Fruit fly (Drosophila melanogaster): ENCODE measurements around the gene CG31287.

Gene CG31287

DNA sequence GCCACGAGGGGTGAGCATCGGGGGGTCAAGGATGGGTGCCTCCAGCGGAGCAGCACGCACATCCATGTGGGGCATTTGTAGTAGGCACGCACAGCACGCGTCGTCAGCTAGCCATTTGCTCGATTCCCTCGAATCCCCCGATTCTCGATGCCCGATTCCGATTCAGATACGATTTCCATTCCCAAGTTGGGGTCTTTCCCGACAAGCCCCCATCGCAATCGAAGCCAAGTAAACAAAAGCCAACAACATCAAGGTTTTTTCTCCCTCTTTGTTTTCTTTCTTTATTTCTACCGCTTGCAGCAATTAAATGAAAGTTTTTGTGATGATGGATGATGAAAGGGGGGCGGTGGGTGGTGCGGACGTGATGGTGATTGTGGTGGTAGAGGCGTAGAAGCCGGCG lies 23.9 kb downstream of the CG31287 start:
- TF ChIP-seq ovo (GFP tag; optimal IDR thresholded peaks at IDR 0.05) (no peak), CG1620 (GFP tag; optimal IDR thresholded peaks at IDR 0.05) (no peak)

DNA sequence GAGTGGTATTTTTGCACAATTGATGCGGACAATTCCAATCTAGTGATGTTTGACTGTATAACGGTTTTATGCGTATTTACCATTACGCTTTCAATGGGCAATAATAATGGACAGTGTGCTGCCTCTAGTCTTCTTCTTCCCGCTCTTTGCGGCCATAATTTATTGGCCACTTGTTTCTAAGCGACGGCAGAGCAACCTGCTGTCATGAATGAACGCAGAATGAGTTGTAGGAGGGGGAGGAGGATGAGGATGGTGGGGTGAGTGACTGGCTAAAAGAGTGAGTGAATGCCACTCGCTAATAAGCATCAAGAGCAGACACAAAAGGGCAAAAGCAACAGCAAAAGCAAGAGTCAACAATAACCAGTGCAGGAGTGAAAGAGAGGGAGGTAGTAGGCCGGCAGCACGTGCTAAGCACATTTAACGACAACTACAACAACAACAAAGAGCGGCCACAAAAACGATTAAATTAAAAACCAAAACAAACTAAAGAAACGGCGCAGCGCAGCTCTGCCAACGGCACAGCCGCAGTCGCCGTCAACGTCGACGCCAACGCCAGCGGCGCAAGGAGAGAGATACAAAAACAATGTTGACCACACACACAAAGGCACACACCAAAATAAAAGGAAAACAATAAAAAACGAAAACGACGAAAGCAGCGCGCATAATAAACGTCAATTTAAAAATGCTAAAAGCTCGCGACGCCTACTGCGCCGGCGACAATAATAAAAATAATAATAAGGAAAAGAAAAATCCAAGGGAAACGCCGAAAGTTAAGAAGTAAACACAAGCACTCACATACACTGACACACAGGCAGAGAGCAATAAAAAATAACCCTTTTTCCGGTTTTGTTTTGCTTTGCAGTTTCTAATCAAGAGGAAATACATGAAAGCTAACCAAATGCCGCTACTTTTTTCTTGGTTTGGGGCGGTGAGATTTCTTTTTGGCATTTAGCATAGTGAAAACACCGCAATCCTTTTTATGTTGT lies 25.8 kb downstream of the CG31287 start:
- TF ChIP-seq kay (GFP tag; ENCODE audit: borderline replicate concordance) (peak; percentile 70), Mnt (GFP tag; optimal IDR thresholded peaks at IDR 0.05) (peak; percentile 74), CG5204 (GFP tag; optimal IDR thresholded peaks at IDR 0.05) (no peak), Hr96 (GFP tag; optimal IDR thresholded peaks at IDR 0.05) (no peak), tj (GFP tag; optimal IDR thresholded peaks at IDR 0.05) (peak; percentile 44), bab1 (GFP tag; optimal IDR thresholded peaks at IDR 0.05) (no peak), ovo (GFP tag; optimal IDR thresholded peaks at IDR 0.05) (no peak), cic (GFP tag; optimal IDR thresholded peaks at IDR 0.05) (peak; percentile 56)

dm6 chr3R:16230080-16230670 lies 27.0 kb downstream of the CG31287 start:
- TF ChIP-seq toe (GFP tag; optimal IDR thresholded peaks at IDR 0.05) (no peak), CG14711 (tag; optimal IDR thresholded peaks at IDR 0.05) (no peak), Mnt (GFP tag; optimal IDR thresholded peaks at IDR 0.05) (peak; percentile 25), cic (GFP tag; optimal IDR thresholded peaks at IDR 0.05) (peak; percentile 96), CG11617 (GFP tag; optimal IDR thresholded peaks at IDR 0.05) (no peak), CG7101 (tag; optimal IDR thresholded peaks at IDR 0.05) (no peak), kay (GFP tag; ENCODE audit: borderline replicate concordance) (peak; percentile 95), cnc (optimal IDR thresholded peaks at IDR 0.05) (peak in 1 of 2 experiments; percentile 4), CG1620 (GFP tag; optimal IDR thresholded peaks at IDR 0.05) (no peak), CG12768 (GFP tag; optimal IDR thresholded peaks at IDR 0.05) (peak; percentile 29), tj (GFP tag; optimal IDR thresholded peaks at IDR 0.05) (peak; percentile 4)

- TF ChIP-seq tj (GFP tag; optimal IDR thresholded peaks at IDR 0.05) = peak; percentile 93
- peak; percentile 68 for TF ChIP-seq CG7045 (GFP tag; optimal IDR thresholded peaks at IDR 0.05)
- no peak for TF ChIP-seq CG12768 (GFP tag; optimal IDR thresholded peaks at IDR 0.05)
- TF ChIP-seq CG5204 (GFP tag; optimal IDR thresholded peaks at IDR 0.05) = peak; percentile 67
- peak; percentile 65 for TF ChIP-seq Hr96 (GFP tag; optimal IDR thresholded peaks at IDR 0.05)
- peak; percentile 81 for TF ChIP-seq cic (GFP tag; optimal IDR thresholded peaks at IDR 0.05)
- TF ChIP-seq Crg-1 (GFP tag; optimal IDR thresholded peaks at IDR 0.05) = peak; percentile 55
- peak; percentile 19 for TF ChIP-seq CG14711 (tag; optimal IDR thresholded peaks at IDR 0.05)
- TF ChIP-seq bab1 (GFP tag; optimal IDR thresholded peaks at IDR 0.05) = peak; percentile 68
- TF ChIP-seq cnc (optimal IDR thresholded peaks at IDR 0.05) = no peak
- TF ChIP-seq ovo (GFP tag; optimal IDR thresholded peaks at IDR 0.05) = no peak
- TF ChIP-seq CG7101 (tag; optimal IDR thresholded peaks at IDR 0.05) = peak; percentile 18
- peak; percentile 13 for TF ChIP-seq toe (GFP tag; optimal IDR thresholded peaks at IDR 0.05)
- TF ChIP-seq kay (GFP tag; ENCODE audit: borderline replicate concordance) = no peak
- TF ChIP-seq CG1620 (GFP tag; optimal IDR thresholded peaks at IDR 0.05) = peak; percentile 41
- TF ChIP-seq CG11617 (GFP tag; optimal IDR thresholded peaks at IDR 0.05) = peak; percentile 49
- TF ChIP-seq Clk (GFP tag; optimal IDR thresholded peaks at IDR 0.05) = peak; percentile 15
- TF ChIP-seq pad (GFP tag; optimal IDR thresholded peaks at IDR 0.05) = peak; percentile 35
- TF ChIP-seq CG33017 (tag; optimal IDR thresholded peaks at IDR 0.05) = peak; percentile 8
- TF ChIP-seq Mnt (GFP tag; optimal IDR thresholded peaks at IDR 0.05) = peak; percentile 93
These were observed 28.5 kb downstream of the CG31287 start for dm6 chr3R:16231385-16232307.

DNA sequence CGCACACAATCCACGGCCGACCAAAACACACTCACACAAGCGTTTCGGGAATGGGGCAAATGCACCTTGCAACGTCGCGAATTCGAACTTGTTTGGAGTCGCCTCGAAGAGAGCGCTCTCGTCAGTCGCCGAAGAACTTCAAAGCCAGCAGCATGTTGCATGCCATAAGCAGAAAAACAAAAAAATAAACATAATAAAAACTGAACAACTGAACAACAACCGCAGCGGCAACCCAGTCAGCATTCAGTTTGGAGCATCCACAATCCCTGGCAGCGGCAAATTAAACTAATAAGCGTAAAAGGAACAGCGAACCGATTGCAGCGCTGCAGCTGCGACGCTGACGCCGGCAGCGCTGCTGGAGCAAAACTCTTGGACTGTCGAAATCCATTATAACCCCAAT lies 29.4 kb downstream of the CG31287 start:
- TF ChIP-seq Mnt (GFP tag; optimal IDR thresholded peaks at IDR 0.05) = no peak
- TF ChIP-seq CG5204 (GFP tag; optimal IDR thresholded peaks at IDR 0.05) = no peak
- no peak for TF ChIP-seq CG12768 (GFP tag; optimal IDR thresholded peaks at IDR 0.05)
- TF ChIP-seq CG33017 (tag; optimal IDR thresholded peaks at IDR 0.05) = no peak
- TF ChIP-seq kay (GFP tag; ENCODE audit: borderline replicate concordance) = no peak
- no peak for TF ChIP-seq CG7045 (GFP tag; optimal IDR thresholded peaks at IDR 0.05)

DNA sequence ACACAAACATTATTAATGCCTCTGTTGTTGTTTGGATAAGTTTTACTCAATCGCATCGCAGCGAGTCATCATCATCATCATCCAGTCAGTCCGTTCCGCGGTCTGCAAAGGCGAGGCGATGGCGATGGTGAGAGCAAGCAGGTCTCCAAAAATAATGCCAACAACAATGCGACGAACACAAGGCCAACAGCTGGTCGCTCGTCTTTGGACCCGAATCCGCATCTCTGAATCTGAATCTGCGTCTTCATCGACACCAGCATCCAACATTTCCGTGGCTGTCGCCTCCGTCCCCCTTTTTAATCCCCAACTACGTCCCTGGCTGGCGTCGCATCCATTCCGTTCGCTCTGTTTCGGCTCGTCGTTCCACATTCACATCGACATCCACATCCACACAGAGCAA lies 31.1 kb downstream of the CG31287 start:
- no peak for TF ChIP-seq CG5204 (GFP tag; optimal IDR thresholded peaks at IDR 0.05)
- no peak for TF ChIP-seq CG33017 (tag; optimal IDR thresholded peaks at IDR 0.05)
- TF ChIP-seq CG7045 (GFP tag; optimal IDR thresholded peaks at IDR 0.05) = no peak
- no peak for TF ChIP-seq CG14711 (tag; optimal IDR thresholded peaks at IDR 0.05)
- TF ChIP-seq cnc (optimal IDR thresholded peaks at IDR 0.05) = no peak
- no peak for TF ChIP-seq tj (GFP tag; optimal IDR thresholded peaks at IDR 0.05)
- no peak for TF ChIP-seq Mnt (GFP tag; optimal IDR thresholded peaks at IDR 0.05)
- no peak for TF ChIP-seq kay (GFP tag; ENCODE audit: borderline replicate concordance)
- no peak for TF ChIP-seq CG7101 (tag; optimal IDR thresholded peaks at IDR 0.05)
- TF ChIP-seq CG1620 (GFP tag; optimal IDR thresholded peaks at IDR 0.05) = no peak
- TF ChIP-seq pad (GFP tag; optimal IDR thresholded peaks at IDR 0.05) = no peak
- TF ChIP-seq ovo (GFP tag; optimal IDR thresholded peaks at IDR 0.05) = no peak
- no peak for TF ChIP-seq Hr96 (GFP tag; optimal IDR thresholded peaks at IDR 0.05)
- TF ChIP-seq Clk (GFP tag; optimal IDR thresholded peaks at IDR 0.05) = no peak
